Fruit fly (Drosophila melanogaster): ENCODE data around the gene CadN.

dm6 chr2L:17750141-17750540, 28.0 kb downstream of the CadN start:
- TF ChIP-seq ttk (optimal IDR thresholded peaks at IDR 0.05) = no peak
- no peak for TF ChIP-seq psq (optimal IDR thresholded peaks at IDR 0.05)
- no peak for TF ChIP-seq h (optimal IDR thresholded peaks at IDR 0.05)
- TF ChIP-seq Sin3A (optimal IDR thresholded peaks at IDR 0.05) = no peak
- no peak for TF ChIP-seq Myc (optimal IDR thresholded peaks at IDR 0.05)

Data from Kc167 (cell line).